Worm (Caenorhabditis elegans): ENCODE measurements around the gene urb-1.

ce11 chrV:6464238-6464637 lies 40.3 kb upstream of the urb-1 start:
- TF ChIP-seq W03F9.2 (tag; optimal IDR thresholded peaks at IDR 0.05) (no peak), dao-5 (tag; optimal IDR thresholded peaks at IDR 0.05) (no peak)

Measured in whole organism, L4/young adult.